Fruit fly (Drosophila melanogaster): ENCODE measurements around the gene Cpr65Ay.

Gene Cpr65Ay

dm6 chr3L:6181776-6182175 lies 23.3 kb upstream of the Cpr65Ay start, which contains the start of gene CG10274 (continued):
- peak; percentile 64 for TF ChIP-seq jumu (GFP tag; optimal IDR thresholded peaks at IDR 0.05)
- peak; percentile 90 for TF ChIP-seq CoRest (tag; optimal IDR thresholded peaks at IDR 0.05)
- TF ChIP-seq Antp (GFP tag; optimal IDR thresholded peaks at IDR 0.05): peak; percentile 51
- no peak for TF ChIP-seq hb (GFP tag; IDR thresholded peaks at IDR 0.05; ENCODE audit: partially characterized antibody)
- TF ChIP-seq fd3F (GFP tag; optimal IDR thresholded peaks at IDR 0.05): peak; percentile 70
- TF ChIP-seq Rx (GFP tag; IDR thresholded peaks at IDR 0.05): no peak
- peak; percentile 29 for TF ChIP-seq CG3407 (GFP tag; optimal IDR thresholded peaks at IDR 0.05)
- peak; percentile 87 for TF ChIP-seq Xbp1 (GFP tag; optimal IDR thresholded peaks at IDR 0.05)
- TF ChIP-seq CG10959 (GFP tag; IDR thresholded peaks at IDR 0.05): 0 out of 2 replicates have a peak, but pooled peaks have one; percentile 24
- TF ChIP-seq CG15011 (GFP tag; optimal IDR thresholded peaks at IDR 0.05): no peak
- TF ChIP-seq CG12155 (GFP tag; optimal IDR thresholded peaks at IDR 0.05): peak; percentile 90
- no peak for TF ChIP-seq Optix (GFP tag; IDR thresholded peaks at IDR 0.05)
- TF ChIP-seq CG7928 (GFP tag; optimal IDR thresholded peaks at IDR 0.05): peak; percentile 18
- peak; percentile 73 for TF ChIP-seq Fer3 (tag; optimal IDR thresholded peaks at IDR 0.05)
- peak; percentile 63 for TF ChIP-seq CG4854 (GFP tag; optimal IDR thresholded peaks at IDR 0.05)
- no peak for TF ChIP-seq Bgb (GFP tag; IDR thresholded peaks at IDR 0.05; ENCODE audit: partially characterized antibody)

dm6 chr3L:6173826-6174255 lies 15.4 kb upstream of the Cpr65Ay start, which contains the start of the genes fmt and CG7376:
Gene fmt (minus strand): TSS chr3L:6173880.
Gene CG7376 (plus strand): TSS chr3L:6174248.
- TF ChIP-seq Scr (GFP tag; IDR thresholded peaks at IDR 0.05; ENCODE audit: partially characterized antibody) (peak; percentile 80), CG32532 (GFP tag; IDR thresholded peaks at IDR 0.05) (no peak; the same call in 1 of the 2 replicates), dm (GFP tag; optimal IDR thresholded peaks at IDR 0.05) (no peak), Sox100B (GFP tag; optimal IDR thresholded peaks at IDR 0.05) (no peak), ssp (GFP tag; IDR thresholded peaks at IDR 0.05) (peak; percentile 93), sim (GFP tag; IDR thresholded peaks at IDR 0.05) (no peak), sd (tag; optimal IDR thresholded peaks at IDR 0.05) (no peak), YL-1 (GFP tag; optimal IDR thresholded peaks at IDR 0.05) (peak; percentile 78), lab (GFP tag; optimal IDR thresholded peaks at IDR 0.05) (no peak), Ssrp (tag; optimal IDR thresholded peaks at IDR 0.05) (peak; percentile 15), HmgZ (tag; optimal IDR thresholded peaks at IDR 0.05) (peak; percentile 23), CG12744 (GFP tag; optimal IDR thresholded peaks at IDR 0.05) (no peak), Stat92E (GFP tag; optimal IDR thresholded peaks at IDR 0.05) (peak in 1 of 3 experiments; percentile 64), CG9727 (GFP tag; optimal IDR thresholded peaks at IDR 0.05) (no peak), slp2 (GFP tag; optimal IDR thresholded peaks at IDR 0.05) (no peak), her (GFP tag; optimal IDR thresholded peaks at IDR 0.05) (no peak), CG14710 (tag; optimal IDR thresholded peaks at IDR 0.05) (peak; percentile 83), CG17802 (tag; optimal IDR thresholded peaks at IDR 0.05) (peak; percentile 56), CG30020 (tag; optimal IDR thresholded peaks at IDR 0.05) (peak; percentile 94), insv (GFP tag; optimal IDR thresholded peaks at IDR 0.05) (no peak), slbo (GFP tag; IDR thresholded peaks at IDR 0.05) (peak; percentile 61), CG12104 (GFP tag; optimal IDR thresholded peaks at IDR 0.05) (peak; percentile 34), CG30403 (GFP tag; optimal IDR thresholded peaks at IDR 0.05) (peak; percentile 48), Bgb (GFP tag; IDR thresholded peaks at IDR 0.05; ENCODE audit: partially characterized antibody) (peak; percentile 71), otp (GFP tag; IDR thresholded peaks at IDR 0.05) (no peak), Side (GFP tag; optimal IDR thresholded peaks at IDR 0.05) (no peak), CG4328 (GFP tag; optimal IDR thresholded peaks at IDR 0.05) (peak; percentile 11), twi (tag; optimal IDR thresholded peaks at IDR 0.05) (no peak), H15 (GFP tag; IDR thresholded peaks at IDR 0.05) (no peak), fd102C (GFP tag; optimal IDR thresholded peaks at IDR 0.05) (no peak), ERR (GFP tag; optimal IDR thresholded peaks at IDR 0.05) (no peak), chinmo (GFP tag; IDR thresholded peaks at IDR 0.05; ENCODE audit: partially characterized antibody) (peak; percentile 75; the same call in 2 of the 4 replicates), sna (GFP tag; IDR thresholded peaks at IDR 0.05; ENCODE audit: partially characterized antibody) (peak; percentile 75), ac (GFP tag; optimal IDR thresholded peaks at IDR 0.05) (no peak)
